Fruit fly (Drosophila melanogaster) whole organism, embryonic: Measurements from ENCODE around the gene CG10628.

Experiments used
- Awh ChIP-seq: fragments of 200-800 bp; sonication (Bioruptor generic); IDR thresholded peaks from 2 replicates; pipeline ENCODE4, ENCODE4 v1.3.6; 2022; ENCODE audit warnings: missing biosample characterization, missing genetic modification characterization
- Bdp1 ChIP-seq: fragments of 200-800 bp; sonication (Bioruptor generic); optimal IDR thresholded peaks from 3 replicates; lab custom pipeline; 2016; ENCODE audit warnings: missing biosample characterization, missing genetic modification characterization
- CG10543 ChIP-seq: fragments of 200-800 bp; sonication (Bioruptor generic); optimal IDR thresholded peaks from 3 replicates; lab custom pipeline; 2017; ENCODE audit warnings: missing biosample characterization, mild to moderate bottlenecking, missing genetic modification characterization, moderate library complexity
- CG11247 ChIP-seq: fragments of 200-800 bp; sonication (Bioruptor generic); IDR thresholded peaks from 2 replicates; pipeline ENCODE4 v1.3.6; 2022; ENCODE audit warnings: missing biosample characterization, missing genetic modification characterization
- CG12104 ChIP-seq: fragments of 200-800 bp; sonication (Bioruptor generic); optimal IDR thresholded peaks from 3 replicates; lab custom pipeline; 2016; ENCODE audit warnings: missing biosample characterization, missing genetic modification characterization
- CG12236 ChIP-seq: fragments of 200-800 bp; sonication (Bioruptor generic); optimal IDR thresholded peaks from 2 replicates; lab custom pipeline; 2016; ENCODE audit warnings: missing biosample characterization, missing genetic modification characterization
- CG12391 ChIP-seq: fragments of 200-800 bp; sonication (Bioruptor generic); optimal IDR thresholded peaks from 3 replicates; lab custom pipeline; 2018; ENCODE audit warnings: missing biosample characterization, mild to moderate bottlenecking, missing genetic modification characterization, moderate library complexity
- CG1602 ChIP-seq: fragments of 200-800 bp; sonication (Bioruptor generic); optimal IDR thresholded peaks from 3 replicates; lab custom pipeline; 2016; ENCODE audit warnings: missing biosample characterization, missing genetic modification characterization
- CG1603 ChIP-seq: fragments of 200-800 bp; sonication (Bioruptor generic); optimal IDR thresholded peaks from 2 replicates; lab custom pipeline; 2019; ENCODE audit warnings: missing biosample characterization, mild to moderate bottlenecking, missing genetic modification characterization, moderate library complexity
- CG17328 ChIP-seq: fragments of 200-800 bp; sonication (Bioruptor generic); IDR thresholded peaks from 2 replicates; pipeline ENCODE4 v1.3.6; 2022; ENCODE audit warnings: missing biosample characterization, missing genetic modification characterization
- CG17359 ChIP-seq: fragments of 200-800 bp; sonication (Bioruptor generic); optimal IDR thresholded peaks from 3 replicates; lab custom pipeline; 2018; ENCODE audit warnings: missing biosample characterization, mild to moderate bottlenecking, missing genetic modification characterization, moderate library complexity
- CG17361 ChIP-seq: fragments of 200-800 bp; sonication (Bioruptor generic); IDR thresholded peaks from 3 replicates; pipeline ENCODE4 v1.3.6; 2022; ENCODE audit warnings: missing biosample characterization, missing genetic modification characterization
- CG2199 ChIP-seq: fragments of 200-800 bp; sonication (Bioruptor generic); IDR thresholded peaks from 3 replicates; pipeline ENCODE4 v1.3.6; 2022; ENCODE audit warnings: missing biosample characterization, missing genetic modification characterization
- CG31365 ChIP-seq: fragments of 200-800 bp; sonication (Bioruptor generic); optimal IDR thresholded peaks from 2 replicates; lab custom pipeline; 2018; ENCODE audit warnings: missing biosample characterization, mild to moderate bottlenecking, missing genetic modification characterization
- CG3407 ChIP-seq: fragments of 200-800 bp; sonication (Bioruptor generic); optimal IDR thresholded peaks from 2 replicates; lab custom pipeline; 2018; ENCODE audit warnings: missing biosample characterization, mild to moderate bottlenecking, missing genetic modification characterization
- CG4360 ChIP-seq: fragments of 200-800 bp; sonication (Bioruptor generic); IDR thresholded peaks from 2 replicates; pipeline ENCODE4 v1.3.6; 2022; ENCODE audit warnings: missing biosample characterization, missing genetic modification characterization
- CG43689 ChIP-seq: fragments of 200-800 bp; sonication (Bioruptor generic); IDR thresholded peaks from 2 replicates; pipeline ENCODE4 v1.3.6; 2022; ENCODE audit warnings: missing biosample characterization, missing genetic modification characterization
- CG5180 ChIP-seq: fragments of 200-800 bp; sonication (Bioruptor generic); optimal IDR thresholded peaks from 3 replicates; lab custom pipeline; 2017; ENCODE audit warnings: missing biosample characterization, missing genetic modification characterization, mild to moderate bottlenecking, moderate library complexity, missing genetic modification reagents
- CG7786 ChIP-seq: fragments of 200-800 bp; sonication (Bioruptor generic); optimal IDR thresholded peaks from 2 replicates; lab custom pipeline; 2016; ENCODE audit warnings: missing biosample characterization, missing genetic modification characterization
- CG8089 ChIP-seq: fragments of 200-800 bp; sonication (Bioruptor generic); optimal IDR thresholded peaks from 3 replicates; lab custom pipeline; 2016; ENCODE audit warnings: missing biosample characterization, missing genetic modification characterization
- CG8478 ChIP-seq: fragments of >200 bp; optimal IDR thresholded peaks from 2 replicates; lab custom pipeline; 2018
- CTCF ChIP-seq: fragments of 200-800 bp; sonication (Bioruptor generic); optimal IDR thresholded peaks from 2 replicates; lab custom pipeline; 2017; ENCODE audit warnings: missing biosample characterization, mild to moderate bottlenecking, missing genetic modification characterization, moderate library complexity
- Jarid2 ChIP-seq: fragments of 200-800 bp; sonication (Bioruptor generic); optimal IDR thresholded peaks from 3 replicates; lab custom pipeline; 2017; ENCODE audit warnings: mild to moderate bottlenecking, missing biosample characterization, missing genetic modification reagents, missing genetic modification characterization
- Max ChIP-seq: fragments of 200-800 bp; sonication (Bioruptor generic); optimal IDR thresholded peaks from 2 replicates; lab custom pipeline; 2016; ENCODE audit warnings: missing biosample characterization, mild to moderate bottlenecking, missing genetic modification characterization
- Meics ChIP-seq: fragments of 200-800 bp; sonication (Bioruptor generic); optimal IDR thresholded peaks from 2 replicates; lab custom pipeline; 2017; ENCODE audit warnings: missing biosample characterization, mild to moderate bottlenecking, missing genetic modification characterization
- Mrtf ChIP-seq: fragments of 200-800 bp; sonication (Bioruptor generic); IDR thresholded peaks from 3 replicates; pipeline ENCODE4 v1.3.6; 2022; ENCODE audit warnings: missing biosample characterization, missing genetic modification characterization
- NK7.1 ChIP-seq: fragments of 200-800 bp; sonication (Bioruptor generic); optimal IDR thresholded peaks from 3 replicates; lab custom pipeline; 2016; ENCODE audit warnings: missing biosample characterization, missing genetic modification characterization
- Sox102F ChIP-seq: fragments of 200-800 bp; sonication (Bioruptor generic); optimal IDR thresholded peaks from 2 replicates; lab custom pipeline; 2018; ENCODE audit warnings: missing biosample characterization, mild to moderate bottlenecking, missing genetic modification characterization, moderate library complexity
- az2 ChIP-seq: fragments of 200-800 bp; sonication (Bioruptor generic); optimal IDR thresholded peaks from 3 replicates; lab custom pipeline; 2016; ENCODE audit warnings: missing biosample characterization, missing genetic modification characterization
- bsh ChIP-seq, 2 experiments: fragments of 200-800 bp; sonication (Bioruptor generic); optimal IDR thresholded peaks; 2 replicates each; lab custom pipeline; 2017 to 2018; ENCODE audit warnings: mild to moderate bottlenecking in 2 of 2, missing biosample characterization in 2 of 2, missing genetic modification characterization in 2 of 2, moderate library complexity in 1 of 2
- btn ChIP-seq: fragments of 200-800 bp; sonication (Bioruptor generic); optimal IDR thresholded peaks from 2 replicates; lab custom pipeline; 2016; ENCODE audit warnings: missing biosample characterization, missing genetic modification characterization
- caup ChIP-seq: fragments of 200-800 bp; sonication (Bioruptor generic); optimal IDR thresholded peaks from 3 replicates; lab custom pipeline; 2017; ENCODE audit warnings: missing biosample characterization, mild to moderate bottlenecking, missing genetic modification characterization, moderate library complexity; ENCODE audit not compliant: severe bottlenecking
- chn ChIP-seq: fragments of 200-800 bp; sonication (Bioruptor generic); optimal IDR thresholded peaks from 2 replicates; lab custom pipeline; 2016; ENCODE audit warnings: missing biosample characterization, missing genetic modification characterization
- dysf ChIP-seq: fragments of 200-800 bp; sonication (Bioruptor generic); IDR thresholded peaks from 3 replicates; pipeline ENCODE4 v1.3.6; 2022; ENCODE audit warnings: missing biosample characterization, missing genetic modification characterization
- ems ChIP-seq: fragments of 200-800 bp; sonication (Bioruptor generic); optimal IDR thresholded peaks from 3 replicates; lab custom pipeline; 2016; ENCODE audit warnings: missing biosample characterization, missing genetic modification characterization
- esg ChIP-seq: fragments of 200-800 bp; sonication (Bioruptor generic); conservative IDR thresholded peaks from 2 replicates; pipeline ENCODE4 v1.3.6; 2022; ENCODE audit warnings: missing biosample characterization, missing genetic modification characterization
- fd96Cb ChIP-seq: fragments of 200-800 bp; sonication (Bioruptor generic); optimal IDR thresholded peaks from 2 replicates; lab custom pipeline; 2018; ENCODE audit warnings: missing biosample characterization, mild to moderate bottlenecking, missing genetic modification characterization, moderate library complexity
- gem ChIP-seq: fragments of 200-800 bp; sonication (Bioruptor generic); optimal IDR thresholded peaks from 2 replicates; lab custom pipeline; 2019; ENCODE audit warnings: missing biosample characterization, mild to moderate bottlenecking, missing genetic modification characterization, moderate library complexity
- gt ChIP-seq: fragments of 200-800 bp; sonication (Bioruptor generic); IDR thresholded peaks from 2 replicates; pipeline ENCODE4 v1.3.6; 2022; ENCODE audit warnings: missing biosample characterization, missing genetic modification characterization
- ham ChIP-seq: fragments of 200-800 bp; sonication (Bioruptor generic); IDR thresholded peaks from 2 replicates; pipeline ENCODE4 v1.3.6; 2022; ENCODE audit warnings: missing biosample characterization, missing genetic modification characterization
- ken ChIP-seq: fragments of 200-800 bp; sonication (Bioruptor generic); IDR thresholded peaks from 3 replicates; pipeline ENCODE4 v1.3.6; 2022; ENCODE audit warnings: missing biosample characterization, missing genetic modification characterization
- lilli ChIP-seq: fragments of 200-800 bp; sonication (Bioruptor generic); optimal IDR thresholded peaks from 3 replicates; lab custom pipeline; 2016; ENCODE audit warnings: missing biosample characterization, missing genetic modification characterization
- onecut ChIP-seq: fragments of 200-800 bp; sonication (Bioruptor generic); IDR thresholded peaks from 2 replicates; pipeline ENCODE4 v1.3.6; 2022; ENCODE audit warnings: missing biosample characterization, missing genetic modification characterization
- run ChIP-seq: fragments of 200-800 bp; sonication (Bioruptor generic); optimal IDR thresholded peaks from 3 replicates; lab custom pipeline; 2018; ENCODE audit warnings: missing biosample characterization, mild to moderate bottlenecking, missing genetic modification characterization
- scrt ChIP-seq: fragments of 200-800 bp; sonication (Bioruptor generic); optimal IDR thresholded peaks from 2 replicates; lab custom pipeline; 2018; ENCODE audit warnings: missing biosample characterization, mild to moderate bottlenecking, missing genetic modification characterization, moderate library complexity
- seq ChIP-seq: fragments of 200-800 bp; sonication (Bioruptor generic); IDR thresholded peaks from 2 replicates; pipeline ENCODE4 v1.3.6; 2022; ENCODE audit warnings: missing biosample characterization, missing genetic modification characterization
- slbo ChIP-seq: fragments of 200-800 bp; sonication (Bioruptor generic); IDR thresholded peaks from 2 replicates; pipeline ENCODE4 v1.3.6; 2022; ENCODE audit warnings: missing biosample characterization, missing genetic modification characterization
- sob ChIP-seq: fragments of 200-800 bp; sonication (Bioruptor generic); IDR thresholded peaks from 2 replicates; pipeline ENCODE4 v1.3.6; 2022; ENCODE audit warnings: missing biosample characterization, missing genetic modification characterization
- sr ChIP-seq: fragments of 200-800 bp; sonication (Bioruptor generic); IDR thresholded peaks from 3 replicates; pipeline ENCODE4 v1.3.6; 2022; ENCODE audit warnings: missing biosample characterization, missing genetic modification characterization
- sug ChIP-seq: fragments of 200-800 bp; optimal IDR thresholded peaks from 2 replicates; lab custom pipeline; 2019; ENCODE audit warnings: missing biosample characterization, mild to moderate bottlenecking, missing genetic modification characterization, moderate library complexity
- tgo ChIP-seq: fragments of 200-800 bp; sonication (Bioruptor generic); IDR thresholded peaks from 3 replicates; pipeline ENCODE4 v1.3.6; 2022; ENCODE audit warnings: missing biosample characterization, missing genetic modification characterization
- zfh1 ChIP-seq: fragments of 200-800 bp; sonication (Bioruptor generic); IDR thresholded peaks from 3 replicates; pipeline ENCODE4 v1.3.6; 2022; ENCODE audit warnings: missing biosample characterization, missing genetic modification characterization

CG10628 gene

DNA sequence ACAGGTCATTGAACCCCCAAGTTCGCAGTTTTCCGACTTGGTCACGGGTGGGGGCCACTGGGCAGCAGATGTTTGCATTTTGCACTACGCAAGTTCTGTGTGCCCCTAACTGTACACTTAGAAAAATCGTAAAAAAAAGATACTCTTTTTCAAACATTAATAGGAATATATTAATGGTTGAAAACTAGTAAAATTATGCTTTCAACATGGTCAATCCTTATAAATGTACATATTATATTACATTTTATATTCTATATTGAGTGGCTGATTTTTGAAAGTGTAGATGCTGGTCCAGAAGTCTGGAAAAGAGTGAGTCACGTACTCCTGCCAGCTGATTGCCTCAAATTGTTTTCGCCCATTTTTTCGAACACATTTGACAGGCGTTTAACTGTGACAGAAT, 42.3 kb upstream of the CG10628 start (continued):
- TF ChIP-seq CG3407 (GFP tag; lab: Kevin White, UChicago) = no peak
- TF ChIP-seq CG1603 (tag; lab: Kevin White, UChicago) = peak; percentile 10
- peak; percentile 9 for TF ChIP-seq scrt (GFP tag; lab: Kevin White, UChicago)
- peak; percentile 4 for TF ChIP-seq Meics (GFP tag; lab: Kevin White, UChicago)
- TF ChIP-seq Sox102F (GFP tag; lab: Kevin White, UChicago) = peak; percentile 38
- peak; percentile 8 for TF ChIP-seq az2
- peak; percentile 24; the same call in 1 of the 2 replicates for TF ChIP-seq Awh (GFP tag; lab: Robert Waterston, UW)
- TF ChIP-seq CG12391 (tag; lab: Kevin White, UChicago) = peak; percentile 44
- TF ChIP-seq fd96Cb (tag; lab: Kevin White, UChicago) = peak; percentile 4
- peak; percentile 9 for TF ChIP-seq CG17359 (tag; lab: Kevin White, UChicago)

DNA sequence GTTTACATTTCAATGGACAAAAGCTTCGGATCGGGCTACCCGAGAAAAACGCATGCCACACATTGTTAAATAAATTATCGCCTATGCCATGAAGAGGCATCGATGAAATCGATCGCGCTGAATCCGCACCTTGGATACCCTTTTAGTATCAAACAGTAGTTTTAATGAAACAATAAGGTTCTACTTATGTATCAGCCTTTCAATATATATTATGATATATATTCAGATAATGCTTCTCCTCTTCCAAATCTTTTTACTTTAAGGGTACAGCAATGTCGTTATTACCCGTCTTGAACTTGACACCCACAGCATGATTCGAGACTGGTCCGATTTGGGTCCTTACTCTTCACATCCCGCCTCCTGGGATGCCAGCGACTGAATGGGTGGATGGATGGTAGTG, 41.5 kb upstream of the CG10628 start:
- TF ChIP-seq CG8478 (no peak), sob (GFP tag; lab: Robert Waterston, UW) (no peak; the same call in 1 of the 2 replicates), run (tag; lab: Kevin White, UChicago) (no peak), seq (GFP tag; lab: Robert Waterston, UW) (no peak), lilli (GFP tag; lab: Kevin White, UChicago) (no peak), CG10543 (GFP tag; lab: Kevin White, UChicago) (no peak), CG17361 (no peak), CG12236 (GFP tag; lab: Kevin White, UChicago) (no peak), esg (no peak), sug (tag; lab: Kevin White, UChicago) (no peak), CG12104 (GFP tag; lab: Kevin White, UChicago) (no peak), CG11247 (GFP tag; lab: Robert Waterston, UW) (no peak), CG4360 (GFP tag; lab: Robert Waterston, UW) (no peak), zfh1 (0 out of 3 replicates have a peak, but pooled peaks have one; percentile 32), onecut (0 out of 2 replicates have a peak, but pooled peaks have one; percentile 15), sr (no peak), CTCF (GFP tag; lab: Kevin White, UChicago) (no peak), CG8089 (no peak), Bdp1 (GFP tag; lab: Kevin White, UChicago) (no peak), dysf (GFP tag; lab: Robert Waterston, UW) (no peak), CG43689 (no peak), chn (no peak), Max (GFP tag; lab: Kevin White, UChicago) (no peak), slbo (GFP tag; lab: Robert Waterston, UW) (0 out of 2 replicates have a peak, but pooled peaks have one; percentile 7), gem (peak; percentile 56), btn (GFP tag; lab: Kevin White, UChicago) (no peak), ham (GFP tag; lab: Robert Waterston, UW) (no peak), CG31365 (tag; lab: Kevin White, UChicago) (no peak), CG1602 (GFP tag; lab: Kevin White, UChicago) (no peak), tgo (GFP tag; lab: Robert Waterston, UW) (no peak), CG17328 (GFP tag; lab: Robert Waterston, UW) (no peak), Mrtf (GFP tag; lab: Robert Waterston, UW) (no peak), CG1603 (tag; lab: Kevin White, UChicago) (peak; percentile 48), caup (no peak), ken (no peak), NK7.1 (GFP tag; lab: Kevin White, UChicago) (no peak), ems (GFP tag; lab: Kevin White, UChicago) (no peak), CG7786 (GFP tag; lab: Kevin White, UChicago) (no peak), Jarid2 (no peak), CG5180 (GFP tag; lab: Kevin White, UChicago) (no peak), CG2199 (no peak), bsh (GFP tag; optimal IDR thresholded peaks at IDR 0.05; lab: Kevin White, UChicago) (peak in 1 of 2 experiments; percentile 63), gt (GFP tag; lab: Robert Waterston, UW) (no peak)
